Worm (Caenorhabditis elegans): Measurements from ENCODE around the gene nhr-30.

Gene nhr-30

DNA sequence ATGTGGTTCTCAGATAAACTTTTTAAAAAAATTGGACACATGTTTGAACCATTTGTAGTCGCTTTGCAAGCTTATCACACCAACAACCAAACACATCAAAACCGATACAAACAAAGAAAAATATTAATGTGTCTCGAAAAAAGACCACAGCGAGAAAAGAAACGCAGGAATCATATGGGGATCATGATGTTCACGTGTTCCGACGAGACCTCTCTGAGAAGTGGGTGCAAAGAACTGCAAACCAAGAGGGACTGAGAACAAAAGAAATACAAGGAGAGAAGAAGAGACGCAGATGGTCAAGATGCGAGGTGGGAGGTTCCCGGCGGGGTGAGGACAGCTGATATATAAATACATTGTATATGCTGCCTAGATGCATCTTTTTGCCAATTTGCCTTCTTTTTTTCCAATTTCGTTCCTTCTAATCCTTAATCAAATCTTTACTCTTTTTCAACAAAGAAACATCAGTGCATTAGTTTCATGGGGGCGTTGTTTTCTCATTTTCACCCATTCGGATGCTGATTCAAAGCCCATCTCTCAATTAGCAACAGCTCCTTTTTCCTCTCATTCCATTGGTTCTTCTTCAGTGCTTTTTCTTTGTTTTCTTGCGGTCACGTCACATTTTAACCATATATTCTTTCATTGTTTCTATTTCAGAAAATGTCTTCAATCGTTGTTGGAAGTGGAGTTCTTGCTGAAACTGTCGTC lies 50.8 kb downstream of the nhr-30 start, which contains the start of gene F21C10.10 (continued):
- TF ChIP-seq aly-2 (tag; optimal IDR thresholded peaks at IDR 0.05): no peak
- no peak for TF ChIP-seq skn-1 (tag; optimal IDR thresholded peaks at IDR 0.05)
- TF ChIP-seq unc-39 (tag; optimal IDR thresholded peaks at IDR 0.05): no peak
- TF ChIP-seq lin-13 (GFP tag; optimal IDR thresholded peaks at IDR 0.05): peak; percentile 73
- peak; percentile 93 for TF ChIP-seq sma-3 (GFP tag; optimal IDR thresholded peaks at IDR 0.05)
- peak; percentile 68 for TF ChIP-seq snpc-4 (tag; optimal IDR thresholded peaks at IDR 0.05)
